Fruit fly (Drosophila melanogaster): ENCODE results near the gene CG14292.

The CG14292 gene

dm6 chr3R:18902164-18902563, 3.3 kb downstream of the CG14292 start, which contains the start of gene CG14294:
Gene CG14294 (minus strand): TSS chr3R:18902264.
- TF ChIP-seq CG8478 (optimal IDR thresholded peaks at IDR 0.05) (no peak), psq (optimal IDR thresholded peaks at IDR 0.05) (no peak), pan (optimal IDR thresholded peaks at IDR 0.05) (no peak), usp (GFP tag; optimal IDR thresholded peaks at IDR 0.05) (no peak), EcR (GFP tag; optimal IDR thresholded peaks at IDR 0.05) (no peak), Dll (optimal IDR thresholded peaks at IDR 0.05) (no peak)

- TF ChIP-seq CG8478 (optimal IDR thresholded peaks at IDR 0.05) (no peak), EcR (GFP tag; optimal IDR thresholded peaks at IDR 0.05) (no peak), usp (GFP tag; optimal IDR thresholded peaks at IDR 0.05) (no peak), psq (optimal IDR thresholded peaks at IDR 0.05) (no peak), pan (optimal IDR thresholded peaks at IDR 0.05) (no peak), Dll (optimal IDR thresholded peaks at IDR 0.05) (no peak)
Observed at dm6 chr3R:18899123-18899522, 6.3 kb downstream of the CG14292 start, which contains the start of gene Rh2. Gene Rh2 (plus strand): TSS chr3R:18899423.

- no peak for TF ChIP-seq usp (GFP tag; optimal IDR thresholded peaks at IDR 0.05)
Observed at dm6 chr3R:18897821-18898220, 7.6 kb downstream of the CG14292 start, which contains the start of gene CG14297. Gene CG14297 (plus strand): TSS chr3R:18898121.

- TF ChIP-seq pan (optimal IDR thresholded peaks at IDR 0.05) (no peak), usp (GFP tag; optimal IDR thresholded peaks at IDR 0.05) (no peak), psq (optimal IDR thresholded peaks at IDR 0.05) (no peak), Dll (optimal IDR thresholded peaks at IDR 0.05) (no peak), EcR (GFP tag; optimal IDR thresholded peaks at IDR 0.05) (no peak), CG8478 (optimal IDR thresholded peaks at IDR 0.05) (no peak)
Observed at dm6 chr3R:18895227-18895626, 10.2 kb downstream of the CG14292 start.

- TF ChIP-seq psq (optimal IDR thresholded peaks at IDR 0.05) (no peak), pan (optimal IDR thresholded peaks at IDR 0.05) (no peak), usp (GFP tag; optimal IDR thresholded peaks at IDR 0.05) (no peak), EcR (GFP tag; optimal IDR thresholded peaks at IDR 0.05) (no peak), Dll (optimal IDR thresholded peaks at IDR 0.05) (no peak), CG8478 (optimal IDR thresholded peaks at IDR 0.05) (no peak)
Observed at dm6 chr3R:18875228-18875627, 30.2 kb downstream of the CG14292 start, which contains the start of gene CG14298. Gene CG14298 (plus strand): TSS chr3R:18875528.
